Fruit fly (Drosophila melanogaster): ENCODE measurements around the gene CG15824.
A peak's percentile ranks its signal among the peaks of the same experiment; 100 is the strongest.

Gene CG15824

dm6 chr2L:847189-847987, 37.6 kb downstream of the CG15824 start (continued):
- TF ChIP-seq sens (GFP tag), result peak; percentile 85
- TF ChIP-seq CG8388 (GFP tag; optimal IDR thresholded peaks at IDR 0.05), result peak; percentile 22
- TF ChIP-seq CG2678 (tag; optimal IDR thresholded peaks at IDR 0.05), result peak; percentile 36
- peak; percentile 55 for TF ChIP-seq CG11504 (tag; optimal IDR thresholded peaks at IDR 0.05)
- no peak for TF ChIP-seq HLH3B (GFP tag; IDR thresholded peaks at IDR 0.05)
- TF ChIP-seq nmo (GFP tag; optimal IDR thresholded peaks at IDR 0.05), result peak; percentile 38
- no peak for TF ChIP-seq sim (GFP tag; IDR thresholded peaks at IDR 0.05)
- TF ChIP-seq Sox102F (GFP tag; optimal IDR thresholded peaks at IDR 0.05), result peak; percentile 7
- no peak for TF ChIP-seq vvl (GFP tag; IDR thresholded peaks at IDR 0.05)
- peak; percentile 14 for TF ChIP-seq CG15269 (tag; optimal IDR thresholded peaks at IDR 0.05)
- peak; percentile 22 for TF ChIP-seq phol (tag; optimal IDR thresholded peaks at IDR 0.05)
- no peak for TF ChIP-seq nom (GFP tag; optimal IDR thresholded peaks at IDR 0.05)
- TF ChIP-seq Asciz (GFP tag; optimal IDR thresholded peaks at IDR 0.05), result no peak
- peak; percentile 5 for TF ChIP-seq kay (GFP tag; optimal IDR thresholded peaks at IDR 0.05)
- peak; percentile 4 for TF ChIP-seq Nf-YB (GFP tag; optimal IDR thresholded peaks at IDR 0.05)
- TF ChIP-seq Eip74EF (GFP tag; optimal IDR thresholded peaks at IDR 0.05), result peak in 1 of 2 experiments; percentile 25
- TF ChIP-seq vnd (GFP tag; IDR thresholded peaks at IDR 0.05; ENCODE audit: partially characterized antibody), result no peak
- TF ChIP-seq CG8281 (tag; optimal IDR thresholded peaks at IDR 0.05), result no peak
- TF ChIP-seq CG17359 (tag; optimal IDR thresholded peaks at IDR 0.05), result peak; percentile 8
- TF ChIP-seq dmrt99B (tag; optimal IDR thresholded peaks at IDR 0.05), result peak; percentile 59
- TF ChIP-seq Ets97D (GFP tag; optimal IDR thresholded peaks at IDR 0.05), result no peak
- no peak for TF ChIP-seq shn (GFP tag; optimal IDR thresholded peaks at IDR 0.05)
- TF ChIP-seq Hr78 (GFP tag; optimal IDR thresholded peaks at IDR 0.05), result peak in 1 of 2 experiments; percentile 75
- no peak for TF ChIP-seq CG14710 (tag; optimal IDR thresholded peaks at IDR 0.05)
- no peak for TF ChIP-seq CHES-1-like (GFP tag; optimal IDR thresholded peaks at IDR 0.05)

- peak; percentile 49 for TF ChIP-seq lilli (GFP tag; optimal IDR thresholded peaks at IDR 0.05)
- no peak for TF ChIP-seq Bdp1 (GFP tag; optimal IDR thresholded peaks at IDR 0.05)
- no peak for TF ChIP-seq CG31224 (GFP tag; IDR thresholded peaks at IDR 0.05)
- peak; percentile 55 for TF ChIP-seq CG3281 (GFP tag; optimal IDR thresholded peaks at IDR 0.05)
- TF ChIP-seq jumu (GFP tag; optimal IDR thresholded peaks at IDR 0.05), result no peak
- peak; percentile 37 for TF ChIP-seq maf-S (GFP tag; optimal IDR thresholded peaks at IDR 0.05)
- TF ChIP-seq bigmax (GFP tag; optimal IDR thresholded peaks at IDR 0.05), result no peak
- TF ChIP-seq CHES-1-like (GFP tag; optimal IDR thresholded peaks at IDR 0.05), result peak; percentile 56
- TF ChIP-seq D19A (tag; optimal IDR thresholded peaks at IDR 0.05), result peak; percentile 47
- peak; percentile 9; the same call in 1 of the 2 replicates for TF ChIP-seq HLH3B (GFP tag; IDR thresholded peaks at IDR 0.05)
- no peak for TF ChIP-seq prd (optimal IDR thresholded peaks at IDR 0.05)
- TF ChIP-seq prd (GFP tag; IDR thresholded peaks at IDR 0.05), result peak; percentile 62; the same call in 2 of the 3 replicates
- no peak for TF ChIP-seq fd102C (GFP tag; optimal IDR thresholded peaks at IDR 0.05)
- TF ChIP-seq fd96Cb (tag; optimal IDR thresholded peaks at IDR 0.05), result peak; percentile 64
- TF ChIP-seq NFAT (GFP tag; IDR thresholded peaks at IDR 0.05), result 0 out of 2 replicates have a peak, but pooled peaks have one; percentile 30
- TF ChIP-seq CG31365 (tag; optimal IDR thresholded peaks at IDR 0.05), result peak; percentile 43
- no peak for TF ChIP-seq CG18011 (GFP tag; optimal IDR thresholded peaks at IDR 0.05)
- peak; percentile 11 for TF ChIP-seq CG8281 (tag; optimal IDR thresholded peaks at IDR 0.05)
- no peak for TF ChIP-seq tna (GFP tag; IDR thresholded peaks at IDR 0.05; ENCODE audit: partially characterized antibody)
- no peak for TF ChIP-seq CG7987 (GFP tag; optimal IDR thresholded peaks at IDR 0.05)
- peak; percentile 70 for TF ChIP-seq lmd (GFP tag; IDR thresholded peaks at IDR 0.05)
- TF ChIP-seq CG8944 (GFP tag; optimal IDR thresholded peaks at IDR 0.05), result no peak
- peak; percentile 3 for TF ChIP-seq CG12155 (GFP tag; optimal IDR thresholded peaks at IDR 0.05)
- no peak; the same call in 1 of the 2 replicates for TF ChIP-seq slbo (GFP tag; IDR thresholded peaks at IDR 0.05)
- TF ChIP-seq schlank (tag; optimal IDR thresholded peaks at IDR 0.05), result no peak
These were observed 38.6 kb downstream of the CG15824 start for dm6 chr2L:846167-846868.
